Worm (Caenorhabditis elegans) whole organism, L4 larva: ENCODE results near the gene mrp-8.

Experiments
- F10B5.3 ChIP-seq: sonication (generic microtip); optimal IDR thresholded peaks from 2 replicates; lab custom pipeline; 2016; ENCODE audit warnings: mild to moderate bottlenecking, missing genetic modification characterization, missing compliant biosample characterization
- F26F4.8 ChIP-seq: fragments of 200-800 bp; sonication (Bioruptor generic); conservative IDR thresholded peaks from 2 replicates; pipeline ENCODE4 v1.3.6; 2022; ENCODE audit warnings: missing genetic modification characterization, missing compliant biosample characterization
- F44E2.7 ChIP-seq: fragments of 200-800 bp; sonication (Bioruptor generic); IDR thresholded peaks from 2 replicates; pipeline ENCODE4 v2.1.2; 2022; ENCODE audit warnings: missing genetic modification characterization, missing compliant biosample characterization
- T20F7.1 ChIP-seq: fragments of 200-800 bp; sonication (Bioruptor generic); optimal IDR thresholded peaks from 2 replicates; lab custom pipeline; 2018; ENCODE audit warnings: mild to moderate bottlenecking, missing genetic modification characterization, missing compliant biosample characterization
- T26A8.4 ChIP-seq: fragments of 200-800 bp; sonication (Bioruptor generic); IDR thresholded peaks from 2 replicates; pipeline ENCODE4 v1.3.6; 2022; ENCODE audit warnings: missing genetic modification characterization, missing compliant biosample characterization
- Y75B8A.6 ChIP-seq: fragments of 200-800 bp; sonication (Bioruptor generic); IDR thresholded peaks from 2 replicates; pipeline ENCODE4 v1.3.6; 2022; ENCODE audit warnings: missing genetic modification reagents, missing genetic modification characterization, missing compliant biosample characterization
- aha-1 ChIP-seq: fragments of 150-350 bp; peaks from one replicate; lab custom pipeline; 2014; ENCODE audit warnings: missing biosample characterization, missing genetic modification characterization
- ama-1 ChIP-seq: fragments of 150-350 bp; optimal IDR thresholded peaks from 2 replicates; lab custom pipeline; 2014; ENCODE audit warnings: inconsistent platforms, mixed read lengths
- ceh-20 ChIP-seq: fragments of 200-800 bp; sonication (Bioruptor generic); IDR thresholded peaks from 2 replicates; pipeline ENCODE4 v1.3.6; 2022; ENCODE audit warnings: missing genetic modification reagents, missing genetic modification characterization, missing compliant biosample characterization
- ceh-28 ChIP-seq: fragments of 150-350 bp; optimal IDR thresholded peaks from 2 replicates; lab custom pipeline; 2014; ENCODE audit warnings: missing biosample characterization, missing genetic modification reagents, missing genetic modification characterization
- ceh-44 ChIP-seq: fragments of 200-800 bp; sonication (Bioruptor generic); IDR thresholded peaks from 2 replicates; pipeline ENCODE4 v1.3.6; 2022; ENCODE audit warnings: missing genetic modification reagents, missing genetic modification characterization, missing compliant biosample characterization
- ceh-62 ChIP-seq: sonication (generic microtip); optimal IDR thresholded peaks from 2 replicates; lab custom pipeline; 2017; ENCODE audit warnings: missing biosample characterization, missing genetic modification characterization
- ces-1 ChIP-seq: fragments of 150-350 bp; sonication (generic microtip); optimal IDR thresholded peaks from 4 replicates; lab custom pipeline; 2014; ENCODE audit warnings: missing biosample characterization, missing genetic modification reagents, missing genetic modification characterization
- cey-2 ChIP-seq: sonication (generic microtip); optimal IDR thresholded peaks from 3 replicates; lab custom pipeline; 2017; ENCODE audit warnings: missing genetic modification characterization, mild to moderate bottlenecking, missing compliant biosample characterization, antibody characterized with exemption, borderline replicate concordance; ENCODE audit not compliant: insufficient read depth
- daf-12 ChIP-seq: fragments of 150-350 bp; optimal IDR thresholded peaks from 2 replicates; lab custom pipeline; 2014; ENCODE audit warnings: missing biosample characterization, missing genetic modification reagents, missing genetic modification characterization
- dve-1 ChIP-seq: sonication (generic microtip); optimal IDR thresholded peaks from 2 replicates; lab custom pipeline; 2017; ENCODE audit warnings: antibody characterized with exemption, mild to moderate bottlenecking, missing genetic modification characterization, missing compliant biosample characterization; ENCODE audit not compliant: insufficient read depth
- egl-27 ChIP-seq: sonication (generic microtip); optimal IDR thresholded peaks from 3 replicates; lab custom pipeline; 2017; ENCODE audit warnings: missing biosample characterization, missing genetic modification reagents, missing genetic modification characterization
- hif-1 ChIP-seq, 2 experiments: sonication (generic microtip); optimal IDR thresholded peaks; 2 replicates each; lab custom pipeline; 2016 to 2017; ENCODE audit warnings: missing compliant biosample characterization in 2 of 2, missing genetic modification characterization in 2 of 2, missing genetic modification reagents in 2 of 2, missing genotype in 2 of 2, mild to moderate bottlenecking in 1 of 2
- hlh-30 ChIP-seq: sonication (generic microtip); optimal IDR thresholded peaks from 2 replicates; lab custom pipeline; 2017; ENCODE audit warnings: antibody characterized with exemption, mild to moderate bottlenecking, missing genetic modification characterization, missing compliant biosample characterization; ENCODE audit not compliant: insufficient read depth
- lin-38 ChIP-seq: fragments of 200-800 bp; sonication (Bioruptor generic); IDR thresholded peaks from 2 replicates; pipeline ENCODE4 v1.3.6; 2022; ENCODE audit warnings: missing genetic modification reagents, missing genetic modification characterization, missing compliant biosample characterization
- mdl-1 ChIP-seq, 2 experiments: fragments of 150-350 bp in 1 of 2; sonication (generic microtip) in 1 of 2; optimal IDR thresholded peaks; 2 replicates each; lab custom pipeline; 2014 to 2017; ENCODE audit warnings: missing biosample characterization in 2 of 2, missing genetic modification characterization in 2 of 2
- mxl-3 ChIP-seq: fragments of 200-800 bp; sonication (Bioruptor generic); optimal IDR thresholded peaks from 2 replicates; lab custom pipeline; 2018; ENCODE audit warnings: mild to moderate bottlenecking, missing genetic modification characterization, missing compliant biosample characterization
- nhr-102 ChIP-seq: sonication (generic microtip); optimal IDR thresholded peaks from 2 replicates; lab custom pipeline; 2016; ENCODE audit warnings: mild to moderate bottlenecking, missing genetic modification characterization, moderate library complexity, missing compliant biosample characterization
- nhr-111 ChIP-seq: fragments of 200-800 bp; sonication (Bioruptor generic); optimal IDR thresholded peaks from 2 replicates; lab custom pipeline; 2018; ENCODE audit warnings: mild to moderate bottlenecking, missing genetic modification characterization, missing compliant biosample characterization
- nhr-237 ChIP-seq: sonication (generic microtip); optimal IDR thresholded peaks from 2 replicates; lab custom pipeline; 2017; ENCODE audit warnings: missing biosample characterization, missing genetic modification characterization
- nhr-25 ChIP-seq: sonication (generic microtip); optimal IDR thresholded peaks from 2 replicates; lab custom pipeline; 2017; ENCODE audit warnings: missing genetic modification characterization, mild to moderate bottlenecking, missing compliant biosample characterization, antibody characterized with exemption, moderate library complexity, borderline replicate concordance; ENCODE audit not compliant: insufficient read depth
- nhr-28 ChIP-seq: fragments of 150-350 bp; optimal IDR thresholded peaks from 2 replicates; lab custom pipeline; 2014; ENCODE audit warnings: missing biosample characterization, missing genetic modification characterization
- nhr-42 ChIP-seq: fragments of 200-800 bp; sonication (Bioruptor generic); IDR thresholded peaks from 2 replicates; pipeline ENCODE4 v1.3.6; 2022; ENCODE audit warnings: missing genetic modification characterization, missing compliant biosample characterization
- nhr-76 ChIP-seq: fragments of 150-350 bp; optimal IDR thresholded peaks from 2 replicates; lab custom pipeline; 2014; ENCODE audit warnings: missing biosample characterization, missing genetic modification characterization
- pha-4 ChIP-seq, 2 experiments: fragments of 150-350 bp in 1 of 2; fragments of 200-800 bp in 1 of 2; sonication (Bioruptor generic) in 1 of 2; IDR thresholded peaks in 1 of 2; optimal IDR thresholded peaks in 1 of 2; 2 replicates each; pipeline versions ENCODE4 v1.3.6 to Lab custom; 2014 to 2022; ENCODE audit warnings: missing genetic modification characterization in 2 of 2, missing genetic modification reagents in 2 of 2, missing biosample characterization in 1 of 2, missing compliant biosample characterization in 1 of 2
- php-3 ChIP-seq: fragments of 200-800 bp; sonication (Bioruptor generic); IDR thresholded peaks from 2 replicates; pipeline ENCODE4 v1.3.6; 2022; ENCODE audit warnings: missing genetic modification reagents, missing genetic modification characterization, missing compliant biosample characterization
- sdz-12 ChIP-seq: fragments of 200-800 bp; sonication (Bioruptor generic); optimal IDR thresholded peaks from 2 replicates; lab custom pipeline; 2018; ENCODE audit warnings: mild to moderate bottlenecking, missing genetic modification characterization, missing compliant biosample characterization
- set-16 ChIP-seq: fragments of 200-800 bp; sonication (Bioruptor generic); IDR thresholded peaks from 2 replicates; pipeline ENCODE4 v1.3.6; 2022; ENCODE audit warnings: missing genetic modification reagents, missing genetic modification characterization, missing compliant biosample characterization
- spr-1 ChIP-seq: sonication (generic microtip); optimal IDR thresholded peaks from 2 replicates; lab custom pipeline; 2016; ENCODE audit warnings: mild to moderate bottlenecking, missing genetic modification characterization, missing compliant biosample characterization
- unc-39 ChIP-seq: sonication (generic microtip); optimal IDR thresholded peaks from 2 replicates; lab custom pipeline; 2017; ENCODE audit warnings: missing biosample characterization, missing genetic modification characterization
- unc-62 ChIP-seq, 3 experiments: fragments of 150-350 bp in 1 of 3; sonication (generic microtip); optimal IDR thresholded peaks in 2 of 3; peaks in 1 of 3; 1 replicate in 1 of 3; 2 replicates in 2 of 3; lab custom pipeline; 2014 to 2017; ENCODE audit warnings: missing biosample characterization in 3 of 3, missing genetic modification characterization in 3 of 3, missing genetic modification reagents in 3 of 3, missing genotype in 1 of 3
- vab-7 ChIP-seq: fragments of 200-800 bp; sonication (Bioruptor generic); IDR thresholded peaks from 2 replicates; pipeline ENCODE4 v1.3.6; 2022; ENCODE audit warnings: missing genetic modification reagents, missing genetic modification characterization, missing compliant biosample characterization
- zag-1 ChIP-seq: fragments of 150-350 bp; optimal IDR thresholded peaks from 2 replicates; lab custom pipeline; 2014; ENCODE audit warnings: missing biosample characterization, missing genetic modification characterization
- zfp-2 ChIP-seq: sonication (generic microtip); optimal IDR thresholded peaks from 2 replicates; lab custom pipeline; 2016; ENCODE audit warnings: mild to moderate bottlenecking, missing genetic modification characterization, missing compliant biosample characterization
- zip-2 ChIP-seq: fragments of 150-350 bp; optimal IDR thresholded peaks from 2 replicates; lab custom pipeline; 2014; ENCODE audit warnings: missing biosample characterization, missing genetic modification characterization

The mrp-8 gene

DNA sequence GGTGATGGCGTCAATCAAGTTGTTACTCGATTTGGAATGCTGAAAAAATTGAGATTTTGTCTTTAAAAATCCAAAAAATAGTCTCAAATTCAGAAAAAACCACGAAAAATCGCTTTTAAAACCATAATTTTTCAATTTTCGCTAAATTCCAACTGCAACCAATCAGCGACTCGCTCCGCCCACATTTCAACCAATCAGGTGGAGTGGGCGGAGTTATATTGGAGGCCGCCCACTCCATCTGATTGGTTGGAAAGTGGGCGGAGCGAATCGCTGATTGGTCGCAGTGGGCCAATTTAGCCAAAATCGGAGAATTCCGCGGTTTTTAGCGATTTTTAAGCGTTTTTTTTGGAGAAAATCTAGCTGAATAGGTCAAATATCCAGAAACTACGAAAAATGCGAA, 33.2 kb downstream of the mrp-8 start:
- TF ChIP-seq T26A8.4 (GFP tag; lab: Robert Waterston, UW) (no peak), nhr-42 (GFP tag; lab: Robert Waterston, UW) (no peak), dve-1 (tag; lab: Kevin White, UChicago) (no peak), ceh-44 (GFP tag; lab: Robert Waterston, UW) (no peak), hif-1 (tag; optimal IDR thresholded peaks at IDR 0.05; lab: Kevin White, UChicago) (no peak), nhr-76 (no peak), nhr-25 (no peak), F10B5.3 (tag; lab: Kevin White, UChicago) (no peak), Y75B8A.6 (GFP tag; lab: Robert Waterston, UW) (no peak), ceh-28 (tag; lab: Kevin White, UChicago) (no peak), daf-12 (no peak)

DNA sequence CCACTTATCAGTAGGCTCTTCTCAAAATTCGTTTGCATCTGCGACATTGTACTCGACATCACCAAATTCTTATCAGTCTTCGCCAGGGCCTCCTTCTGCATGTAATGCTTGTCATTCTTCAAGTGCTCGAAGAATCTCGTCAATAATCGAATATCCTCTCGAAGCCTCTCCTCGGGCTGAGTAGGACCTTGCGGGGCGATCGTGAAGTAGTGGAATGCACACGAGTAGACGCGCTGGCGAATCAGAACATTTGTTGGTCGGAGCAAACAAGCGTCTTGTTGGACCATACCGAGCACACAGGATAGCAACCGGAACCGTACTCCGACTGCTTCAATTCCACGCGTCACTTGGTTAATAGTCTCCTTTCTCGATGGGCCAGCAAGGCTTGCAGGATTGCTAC, 42.6 kb downstream of the mrp-8 start:
- TF ChIP-seq unc-62 (GFP tag; optimal IDR thresholded peaks at IDR 0.05 in 1 of 2; lab: Kevin White, UChicago) = peak in 1 of 2 experiments; percentile 93
- TF ChIP-seq unc-62 (tag; optimal IDR thresholded peaks at IDR 0.05; lab: Kevin White, UChicago) = no peak
- no peak for TF ChIP-seq spr-1 (tag; lab: Kevin White, UChicago)
- no peak for TF ChIP-seq ceh-20 (GFP tag; lab: Robert Waterston, UW)
- TF ChIP-seq ces-1 (GFP tag; lab: Kevin White, UChicago) = no peak
- peak; percentile 1 for TF ChIP-seq aha-1 (tag; lab: Kevin White, UChicago)

DNA sequence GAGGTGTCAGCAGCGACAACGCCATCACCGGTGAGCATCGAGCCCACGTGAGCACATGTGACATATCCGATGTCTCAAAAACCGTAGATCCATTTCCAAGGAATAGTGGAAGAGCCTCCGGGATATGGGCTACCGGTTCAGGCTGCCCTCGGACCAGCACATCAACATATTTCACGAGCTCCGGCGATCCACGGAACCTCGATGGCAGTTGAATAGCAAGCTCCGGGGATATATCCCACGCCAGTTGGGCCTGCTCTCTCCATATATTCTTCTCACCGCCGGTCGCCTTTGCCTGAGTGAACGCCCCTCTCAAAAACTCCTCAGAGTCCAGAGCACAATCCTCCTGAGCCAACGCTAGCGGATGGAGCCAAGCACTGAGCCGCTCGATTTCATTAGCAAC, 43.2 kb downstream of the mrp-8 start:
- TF ChIP-seq set-16 = peak; percentile 56
- no peak for TF ChIP-seq nhr-237 (tag; lab: Kevin White, UChicago)
- TF ChIP-seq nhr-111 (GFP tag; lab: Kevin White, UChicago) = no peak
- 0 out of 2 replicates have a peak, but pooled peaks have one; percentile 5 for TF ChIP-seq F26F4.8

DNA sequence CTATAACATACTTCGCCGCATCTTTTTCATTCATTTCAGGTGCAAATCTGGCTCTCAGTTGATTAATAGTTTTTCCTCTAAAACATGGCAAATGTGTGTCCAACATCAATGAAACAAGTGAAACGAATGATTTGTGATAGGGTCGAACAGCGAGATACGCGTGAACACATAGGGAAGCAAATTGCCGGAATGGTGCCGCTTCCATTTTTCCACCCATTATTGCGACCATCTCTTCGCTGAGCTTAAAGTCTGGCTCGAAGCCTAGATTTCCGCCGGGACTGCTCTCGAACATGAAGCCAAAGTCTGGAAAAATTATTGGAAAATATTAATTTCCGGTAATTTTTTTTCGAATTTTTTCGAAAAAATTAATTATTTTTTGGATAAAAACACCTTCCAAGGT, 49.6 kb downstream of the mrp-8 start:
- TF ChIP-seq vab-7 (GFP tag; lab: Robert Waterston, UW) (no peak), aha-1 (tag; lab: Kevin White, UChicago) (peak; percentile 91)

DNA sequence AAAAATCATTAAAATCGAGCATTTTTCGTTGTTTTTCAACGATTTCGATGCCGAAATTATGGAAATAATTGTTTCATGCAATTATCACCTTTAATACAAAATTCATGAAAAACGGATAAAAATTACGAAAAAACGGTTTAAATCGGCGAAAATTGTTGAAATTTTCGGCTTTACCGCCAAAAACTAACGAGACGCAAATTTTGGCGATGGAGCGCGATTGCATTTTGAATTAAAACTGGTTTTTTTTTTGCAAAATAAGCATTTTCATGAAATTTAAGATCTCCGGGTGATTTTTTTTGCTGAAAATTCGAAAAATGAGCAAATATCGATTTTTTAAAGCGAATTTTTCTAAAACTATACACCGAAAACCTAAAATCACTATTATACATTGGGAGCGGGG, 51.8 kb downstream of the mrp-8 start:
- TF ChIP-seq zag-1 (tag; lab: Kevin White, UChicago) = no peak
- peak; percentile 12; the same call in 1 of the 2 replicates for TF ChIP-seq pha-4 (GFP tag; IDR thresholded peaks at IDR 0.05; lab: Robert Waterston, UW)
- TF ChIP-seq pha-4 (tag; optimal IDR thresholded peaks at IDR 0.05; lab: Kevin White, UChicago) = no peak

DNA sequence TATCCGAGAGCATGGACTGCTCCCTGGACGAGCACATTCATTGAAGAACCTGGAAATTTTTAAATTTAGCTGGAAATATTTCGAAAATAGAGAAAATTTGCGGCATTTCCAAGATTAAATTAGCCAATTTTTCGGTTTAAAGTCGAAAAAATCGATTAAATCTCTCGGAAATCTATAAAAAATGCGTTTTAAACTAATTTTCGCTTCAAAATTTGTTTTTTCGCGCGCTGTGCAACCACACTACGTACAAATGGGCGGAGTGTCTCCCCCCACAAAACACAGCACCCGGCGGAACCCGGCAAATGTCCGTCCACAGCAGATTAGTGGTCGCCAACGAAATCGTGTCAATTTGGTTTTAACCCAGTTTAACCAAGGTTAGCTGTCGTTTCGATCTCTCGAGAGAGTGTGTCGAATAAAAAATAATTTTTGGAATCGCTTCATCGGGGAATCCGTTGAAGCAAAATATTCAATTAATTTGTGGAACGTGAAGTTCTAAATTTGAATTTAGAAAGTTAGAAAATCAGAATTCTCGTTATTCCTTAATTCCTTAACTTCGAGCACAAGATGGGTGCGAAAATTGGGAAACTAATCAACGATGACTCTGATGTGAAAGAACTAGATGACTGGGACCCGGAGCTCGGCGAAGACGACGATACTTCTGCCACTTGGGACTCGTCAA, 52.7 kb downstream of the mrp-8 start, which contains the start of the genes tim-1 and Y75B8A.23:
Gene tim-1, minus strand, starts transcription at position 51 of the 679 bp plus-strand sequence.
Gene Y75B8A.23, plus strand, starts transcription at position 547 of the 679 bp plus-strand sequence.
- TF ChIP-seq hlh-30 (peak; percentile 92), zfp-2 (tag; lab: Kevin White, UChicago) (peak; percentile 52), mdl-1 (tag; optimal IDR thresholded peaks at IDR 0.05; lab: Kevin White, UChicago) (peak; percentile 49 to 73), zip-2 (tag; lab: Kevin White, UChicago) (peak; percentile 60), mxl-3 (GFP tag; lab: Kevin White, UChicago) (no peak), php-3 (GFP tag; lab: Robert Waterston, UW) (peak; percentile 50; the same call in 1 of the 2 replicates), nhr-102 (tag; lab: Kevin White, UChicago) (peak; percentile 91), egl-27 (peak; percentile 11), sdz-12 (GFP tag; lab: Kevin White, UChicago) (peak; percentile 79), ceh-62 (no peak), F26F4.8 (no peak), nhr-28 (peak; percentile 92), cey-2 (tag; lab: Kevin White, UChicago) (no peak), ama-1 (peak; percentile 100), T20F7.1 (no peak), unc-39 (no peak), F44E2.7 (GFP tag; lab: Robert Waterston, UW) (0 out of 2 replicates have a peak, but pooled peaks have one; percentile 34), lin-38 (peak; percentile 93)
